Fruit fly (Drosophila melanogaster) whole organism, embryonic: ENCODE data around the gene CG8379.

Experiments
- Adf1 ChIP-seq: fragments of 200-800 bp; sonication (Bioruptor generic); IDR thresholded peaks from 2 replicates; pipeline ENCODE4 v1.3.6; 2022; ENCODE audit warnings: missing biosample characterization, missing genetic modification characterization
- Bteb2 ChIP-seq: fragments of 200-800 bp; sonication (Bioruptor generic); optimal IDR thresholded peaks from 2 replicates; lab custom pipeline; 2016; ENCODE audit warnings: missing biosample characterization, missing genetic modification characterization
- CG10366 ChIP-seq: fragments of 200-800 bp; sonication (Bioruptor generic); IDR thresholded peaks from 2 replicates; pipeline ENCODE4 v1.3.6; 2022; ENCODE audit warnings: missing biosample characterization, missing genetic modification characterization
- CG11723 ChIP-seq: fragments of 200-800 bp; sonication (Bioruptor generic); optimal IDR thresholded peaks from 2 replicates; lab custom pipeline; 2017; ENCODE audit warnings: missing biosample characterization, mild to moderate bottlenecking, missing genetic modification characterization
- CG13894 ChIP-seq: fragments of 200-800 bp; sonication (Bioruptor generic); optimal IDR thresholded peaks from 3 replicates; lab custom pipeline; 2018; ENCODE audit warnings: missing biosample characterization, mild to moderate bottlenecking, missing genetic modification characterization, moderate library complexity
- CG14050 ChIP-seq: fragments of 200-800 bp; sonication (Bioruptor generic); IDR thresholded peaks from 3 replicates; pipeline ENCODE4 v1.3.6; 2022; ENCODE audit warnings: missing biosample characterization, missing genetic modification characterization
- CG1602 ChIP-seq: fragments of 200-800 bp; sonication (Bioruptor generic); optimal IDR thresholded peaks from 3 replicates; lab custom pipeline; 2016; ENCODE audit warnings: missing biosample characterization, missing genetic modification characterization
- CG16863 ChIP-seq: fragments of 200-800 bp; sonication (Bioruptor generic); optimal IDR thresholded peaks from 3 replicates; lab custom pipeline; 2016; ENCODE audit warnings: missing biosample characterization, missing genetic modification characterization
- CG18619 ChIP-seq: fragments of 200-800 bp; sonication (Bioruptor generic); optimal IDR thresholded peaks from 3 replicates; lab custom pipeline; 2017; ENCODE audit warnings: missing biosample characterization, mild to moderate bottlenecking, missing genetic modification characterization
- CG2120 ChIP-seq: fragments of 200-800 bp; sonication (Bioruptor generic); optimal IDR thresholded peaks from 3 replicates; lab custom pipeline; 2016; ENCODE audit warnings: missing biosample characterization, missing genetic modification characterization
- CG2678 ChIP-seq: fragments of 200-800 bp; sonication (Bioruptor generic); optimal IDR thresholded peaks from 3 replicates; lab custom pipeline; 2019; ENCODE audit warnings: missing biosample characterization, mild to moderate bottlenecking, missing genetic modification characterization, moderate library complexity
- CG30403 ChIP-seq: fragments of 200-800 bp; sonication (Bioruptor generic); optimal IDR thresholded peaks from 3 replicates; lab custom pipeline; 2016; ENCODE audit warnings: missing biosample characterization, missing genetic modification characterization
- CG4282 ChIP-seq: fragments of 200-800 bp; sonication (Bioruptor generic); optimal IDR thresholded peaks from 2 replicates; lab custom pipeline; 2016; ENCODE audit warnings: missing biosample characterization, missing genetic modification characterization
- CG4424 ChIP-seq: fragments of 200-800 bp; sonication (Bioruptor generic); optimal IDR thresholded peaks from 3 replicates; lab custom pipeline; 2016; ENCODE audit warnings: missing biosample characterization, missing genetic modification characterization
- CG6654 ChIP-seq: fragments of 200-800 bp; sonication (Bioruptor generic); optimal IDR thresholded peaks from 2 replicates; lab custom pipeline; 2017; ENCODE audit warnings: missing biosample characterization, mild to moderate bottlenecking, missing genetic modification characterization
- CG7372 ChIP-seq: fragments of 200-800 bp; sonication (Bioruptor generic); IDR thresholded peaks from 2 replicates; pipeline ENCODE4 v1.3.6; 2022; ENCODE audit warnings: missing biosample characterization, missing genetic modification characterization
- CG7839 ChIP-seq: fragments of 200-800 bp; sonication (Bioruptor generic); optimal IDR thresholded peaks from 3 replicates; lab custom pipeline; 2018; ENCODE audit warnings: missing biosample characterization, mild to moderate bottlenecking, missing genetic modification characterization, moderate library complexity
- CG7928 ChIP-seq: fragments of 200-800 bp; sonication (Bioruptor generic); optimal IDR thresholded peaks from 2 replicates; lab custom pipeline; 2017; ENCODE audit warnings: missing biosample characterization, mild to moderate bottlenecking, missing genetic modification characterization
- CG9609 ChIP-seq: fragments of 200-800 bp; sonication (Bioruptor generic); optimal IDR thresholded peaks from 3 replicates; lab custom pipeline; 2016; ENCODE audit warnings: missing biosample characterization, missing genetic modification characterization
- Camta ChIP-seq: fragments of 200-800 bp; sonication (Bioruptor generic); optimal IDR thresholded peaks from 2 replicates; lab custom pipeline; 2016; ENCODE audit warnings: missing biosample characterization, missing genetic modification characterization
- E2f2 ChIP-seq: fragments of 200-800 bp; sonication (Bioruptor generic); IDR thresholded peaks from 2 replicates; pipeline ENCODE4 v1.3.6; 2022; ENCODE audit warnings: missing biosample characterization, missing genetic modification characterization
- Ets65A ChIP-seq: fragments of 200-800 bp; sonication (Bioruptor generic); peaks from one replicate; lab custom pipeline; 2016; ENCODE audit warnings: missing biosample characterization, missing genetic modification characterization
- Fer3 ChIP-seq: fragments of 200-800 bp; sonication (Bioruptor generic); optimal IDR thresholded peaks from 2 replicates; lab custom pipeline; 2018; ENCODE audit warnings: missing biosample characterization, mild to moderate bottlenecking, missing genetic modification characterization, moderate library complexity
- HLH4C ChIP-seq: fragments of 200-800 bp; sonication (Bioruptor generic); IDR thresholded peaks from 3 replicates; pipeline ENCODE4 v1.3.6; 2022; ENCODE audit warnings: missing biosample characterization, missing genetic modification characterization; ENCODE audit not compliant: partially characterized antibody
- Hey ChIP-seq: fragments of 200-800 bp; sonication (Bioruptor generic); optimal IDR thresholded peaks from 3 replicates; lab custom pipeline; 2018; ENCODE audit warnings: missing biosample characterization, mild to moderate bottlenecking, missing genetic modification characterization
- Hmx ChIP-seq: fragments of 200-800 bp; sonication (Bioruptor generic); optimal IDR thresholded peaks from 2 replicates; lab custom pipeline; 2016; ENCODE audit warnings: missing biosample characterization, missing genetic modification characterization
- Kr ChIP-seq: fragments of 200-800 bp; sonication (Bioruptor generic); optimal IDR thresholded peaks from 2 replicates; lab custom pipeline; 2017; ENCODE audit warnings: missing biosample characterization, mild to moderate bottlenecking, missing genetic modification characterization
- Oaz ChIP-seq: fragments of 200-800 bp; sonication (Bioruptor generic); IDR thresholded peaks from 2 replicates; pipeline ENCODE4 v1.3.6; 2022; ENCODE audit warnings: missing biosample characterization, missing genetic modification characterization
- Sry-β ChIP-seq: fragments of 200-800 bp; sonication (Bioruptor generic); optimal IDR thresholded peaks from 2 replicates; lab custom pipeline; 2018; ENCODE audit warnings: missing biosample characterization, mild to moderate bottlenecking, missing genetic modification characterization, moderate library complexity
- ab ChIP-seq: fragments of 200-800 bp; sonication (Bioruptor generic); optimal IDR thresholded peaks from 2 replicates; lab custom pipeline; 2016; ENCODE audit warnings: missing biosample characterization, missing genetic modification characterization
- aop ChIP-seq: fragments of 200-800 bp; sonication (Bioruptor generic); IDR thresholded peaks from 2 replicates; pipeline ENCODE4 v1.3.6; 2022; ENCODE audit warnings: missing biosample characterization, missing genetic modification characterization
- bowl ChIP-seq: fragments of 200-800 bp; sonication (Bioruptor generic); IDR thresholded peaks from 2 replicates; pipeline ENCODE4 v1.3.6; 2022; ENCODE audit warnings: missing biosample characterization, missing genetic modification characterization
- chif ChIP-seq, 2 experiments: fragments of 200-800 bp; sonication (Bioruptor generic); optimal IDR thresholded peaks; 3 replicates each; lab custom pipeline; 2016; ENCODE audit warnings: missing biosample characterization in 2 of 2, missing genetic modification characterization in 2 of 2
- chn ChIP-seq: fragments of 200-800 bp; sonication (Bioruptor generic); optimal IDR thresholded peaks from 2 replicates; lab custom pipeline; 2016; ENCODE audit warnings: missing biosample characterization, missing genetic modification characterization
- dmrt99B ChIP-seq: fragments of 200-800 bp; sonication (Bioruptor generic); optimal IDR thresholded peaks from 2 replicates; lab custom pipeline; 2018; ENCODE audit warnings: missing biosample characterization, mild to moderate bottlenecking, missing genetic modification characterization, moderate library complexity
- en ChIP-seq: fragments of 200-800 bp; sonication (Bioruptor generic); optimal IDR thresholded peaks from 2 replicates; lab custom pipeline; 2016; ENCODE audit warnings: missing biosample characterization, missing genetic modification characterization
- esg ChIP-seq: fragments of 200-800 bp; sonication (Bioruptor generic); conservative IDR thresholded peaks from 2 replicates; pipeline ENCODE4 v1.3.6; 2022; ENCODE audit warnings: missing biosample characterization, missing genetic modification characterization
- grau ChIP-seq: fragments of 200-800 bp; optimal IDR thresholded peaks from 3 replicates; lab custom pipeline; 2019; ENCODE audit warnings: missing biosample characterization, mild to moderate bottlenecking, missing genetic modification characterization, moderate library complexity
- hkb ChIP-seq, 2 experiments: fragments of 200-800 bp in 1 of 2; fragments of >200 bp in 1 of 2; sonication (Bioruptor generic) in 1 of 2; IDR thresholded peaks in 1 of 2; optimal IDR thresholded peaks in 1 of 2; 2 replicates each; pipeline versions ENCODE4 v1.3.6 to Lab custom; 2017 to 2022; ENCODE audit warnings: missing biosample characterization in 1 of 2, missing genetic modification characterization in 1 of 2
- knrl ChIP-seq: fragments of 200-800 bp; sonication (Bioruptor generic); IDR thresholded peaks from 3 replicates; pipeline ENCODE4 v1.3.6; 2022; ENCODE audit warnings: missing biosample characterization, missing genetic modification characterization; ENCODE audit not compliant: partially characterized antibody
- pfk ChIP-seq: fragments of 200-800 bp; sonication (Bioruptor generic); optimal IDR thresholded peaks from 2 replicates; lab custom pipeline; 2018; ENCODE audit warnings: missing biosample characterization, mild to moderate bottlenecking, missing genetic modification characterization, moderate library complexity
- ranshi ChIP-seq: fragments of 200-800 bp; sonication (Bioruptor generic); IDR thresholded peaks from 2 replicates; pipeline ENCODE4 v1.3.6; 2022; ENCODE audit warnings: missing biosample characterization, missing genetic modification characterization
- sens ChIP-seq: fragments of 200-800 bp; sonication (Bioruptor generic); peaks from one replicate; lab custom pipeline; 2016; ENCODE audit warnings: missing biosample characterization, missing genetic modification characterization
- sima ChIP-seq: fragments of 200-800 bp; sonication (Bioruptor generic); optimal IDR thresholded peaks from 2 replicates; lab custom pipeline; 2016; ENCODE audit warnings: missing biosample characterization, missing genetic modification characterization
- sisA ChIP-seq: fragments of 200-800 bp; sonication (Bioruptor generic); IDR thresholded peaks from 2 replicates; pipeline ENCODE4 v1.3.6; 2022; ENCODE audit warnings: missing biosample characterization, missing genetic modification characterization
- slbo ChIP-seq: fragments of 200-800 bp; sonication (Bioruptor generic); IDR thresholded peaks from 2 replicates; pipeline ENCODE4 v1.3.6; 2022; ENCODE audit warnings: missing biosample characterization, missing genetic modification characterization
- slou ChIP-seq: fragments of 200-800 bp; sonication (Bioruptor generic); optimal IDR thresholded peaks from 3 replicates; lab custom pipeline; 2016; ENCODE audit warnings: missing biosample characterization, missing genetic modification characterization
- sqz ChIP-seq: fragments of 200-800 bp; sonication (Bioruptor generic); optimal IDR thresholded peaks from 3 replicates; lab custom pipeline; 2018; ENCODE audit warnings: missing biosample characterization, mild to moderate bottlenecking, missing genetic modification characterization
- sr ChIP-seq: fragments of 200-800 bp; sonication (Bioruptor generic); IDR thresholded peaks from 3 replicates; pipeline ENCODE4 v1.3.6; 2022; ENCODE audit warnings: missing biosample characterization, missing genetic modification characterization
- stwl ChIP-seq: fragments of 200-800 bp; sonication (Bioruptor generic); optimal IDR thresholded peaks from 3 replicates; lab custom pipeline; 2018; ENCODE audit warnings: missing biosample characterization, mild to moderate bottlenecking, missing genetic modification characterization, moderate library complexity
- tup ChIP-seq: fragments of 200-800 bp; sonication (Bioruptor generic); optimal IDR thresholded peaks from 2 replicates; lab custom pipeline; 2016; ENCODE audit warnings: missing biosample characterization, mild to moderate bottlenecking, missing genetic modification characterization, moderate library complexity
- tx ChIP-seq: fragments of 200-800 bp; sonication (Bioruptor generic); optimal IDR thresholded peaks from 2 replicates; lab custom pipeline; 2016; ENCODE audit warnings: missing biosample characterization, missing genetic modification characterization

The CG8379 gene

dm6 chr3R:8808518-8808921 is 15.7 kb upstream of the CG8379 start (continued):
- peak; percentile 63 for TF ChIP-seq CG9609
- no peak for TF ChIP-seq Fer3 (tag; lab: Kevin White, UChicago)
- no peak for TF ChIP-seq CG4282 (GFP tag; lab: Kevin White, UChicago)
- TF ChIP-seq Camta (GFP tag; lab: Kevin White, UChicago): peak; percentile 60
- no peak for TF ChIP-seq CG14050
- TF ChIP-seq HLH4C (GFP tag; lab: Robert Waterston, UW): no peak
- no peak for TF ChIP-seq E2f2
- peak; percentile 32; the same call in 1 of the 2 replicates for TF ChIP-seq sisA
- peak; percentile 77 for TF ChIP-seq CG2678 (tag; lab: Kevin White, UChicago)
- TF ChIP-seq dmrt99B (tag; lab: Kevin White, UChicago): peak; percentile 61
- peak; percentile 33 for TF ChIP-seq Bteb2 (GFP tag; lab: Kevin White, UChicago)
- no peak for TF ChIP-seq aop
- no peak for TF ChIP-seq sima
- TF ChIP-seq bowl: no peak
- TF ChIP-seq CG7372: no peak
- peak; percentile 18 for TF ChIP-seq tup (GFP tag; lab: Kevin White, UChicago)
- peak; percentile 45 for TF ChIP-seq CG2120 (GFP tag; lab: Kevin White, UChicago)
- no peak for TF ChIP-seq pfk
- peak; percentile 60 for TF ChIP-seq sqz (GFP tag; lab: Kevin White, UChicago)
- peak; percentile 11 for TF ChIP-seq CG7928
- peak; percentile 58 to 79 for TF ChIP-seq chif (GFP tag; optimal IDR thresholded peaks at IDR 0.05; lab: Kevin White, UChicago)
- TF ChIP-seq CG10366 (GFP tag; lab: Robert Waterston, UW): no peak
- 0 out of 2 replicates have a peak, but pooled peaks have one; percentile 6 for TF ChIP-seq ranshi
- no peak for TF ChIP-seq knrl (GFP tag; lab: Robert Waterston, UW)
- TF ChIP-seq CG18619 (GFP tag; lab: Kevin White, UChicago): peak; percentile 63
- peak; percentile 38 for TF ChIP-seq Sry-β (GFP tag; lab: Kevin White, UChicago)
- peak; percentile 49 for TF ChIP-seq CG11723
- TF ChIP-seq Hey (tag; lab: Kevin White, UChicago): no peak
- TF ChIP-seq stwl (tag; lab: Kevin White, UChicago): peak; percentile 61
- TF ChIP-seq Kr (GFP tag; lab: Kevin White, UChicago): peak; percentile 61
- peak; percentile 97 for TF ChIP-seq sens (GFP tag; lab: Kevin White, UChicago)
- TF ChIP-seq CG30403: peak; percentile 77
- TF ChIP-seq hkb (optimal IDR thresholded peaks at IDR 0.05; lab: Kevin White, UChicago): no peak
- TF ChIP-seq hkb (GFP tag; IDR thresholded peaks at IDR 0.05; lab: Robert Waterston, UW): peak; percentile 54; the same call in 1 of the 2 replicates
- TF ChIP-seq en (GFP tag; lab: Kevin White, UChicago): peak; percentile 55
- peak; percentile 9 for TF ChIP-seq tx (GFP tag; lab: Kevin White, UChicago)
- peak; percentile 79 for TF ChIP-seq grau (tag; lab: Kevin White, UChicago)
- TF ChIP-seq slbo (GFP tag; lab: Robert Waterston, UW): no peak
- no peak for TF ChIP-seq Ets65A (GFP tag; lab: Kevin White, UChicago)
- peak; percentile 61 for TF ChIP-seq CG16863
- TF ChIP-seq ab (GFP tag; lab: Kevin White, UChicago): no peak
- peak; percentile 22 for TF ChIP-seq CG6654
- peak; percentile 41 for TF ChIP-seq slou (GFP tag; lab: Kevin White, UChicago)
- peak; percentile 48; the same call in 1 of the 2 replicates for TF ChIP-seq esg (GFP tag; lab: Robert Waterston, UW)
- peak; percentile 80 for TF ChIP-seq CG7839 (tag; lab: Kevin White, UChicago)
- TF ChIP-seq CG13894 (tag; lab: Kevin White, UChicago): no peak
- no peak for TF ChIP-seq Oaz (GFP tag; lab: Robert Waterston, UW)
- no peak for TF ChIP-seq chn (GFP tag; lab: Kevin White, UChicago)
- TF ChIP-seq sr (GFP tag; lab: Robert Waterston, UW): no peak
- TF ChIP-seq Hmx: peak; percentile 11
- peak; percentile 85 for TF ChIP-seq CG4424 (GFP tag; lab: Kevin White, UChicago)
- peak; percentile 87 for TF ChIP-seq CG1602 (GFP tag; lab: Kevin White, UChicago)
- no peak for TF ChIP-seq Adf1
